Worm (Caenorhabditis elegans) whole organism, L3 larva: ENCODE results near the gene mfsd-6.

Experiments
- R02D3.7 ChIP-seq: fragments of 150-350 bp; optimal IDR thresholded peaks from 2 replicates; lab custom pipeline; 2014; ENCODE audit warnings: missing biosample characterization, missing genetic modification characterization
- aly-2 ChIP-seq: fragments of 150-350 bp; optimal IDR thresholded peaks from 2 replicates; lab custom pipeline; 2014; ENCODE audit warnings: missing biosample characterization, missing genetic modification characterization
- ceh-16 ChIP-seq: sonication (generic microtip); optimal IDR thresholded peaks from 2 replicates; lab custom pipeline; 2017; ENCODE audit warnings: missing biosample characterization, missing genetic modification characterization
- ceh-28 ChIP-seq: fragments of 150-350 bp; optimal IDR thresholded peaks from 2 replicates; lab custom pipeline; 2014; ENCODE audit warnings: missing biosample characterization, missing genetic modification reagents, missing genetic modification characterization
- ceh-82 ChIP-seq: fragments of 150-350 bp; optimal IDR thresholded peaks from 2 replicates; lab custom pipeline; 2014; ENCODE audit warnings: missing biosample characterization, missing genetic modification characterization
- ceh-9 ChIP-seq: sonication (generic microtip); optimal IDR thresholded peaks from 2 replicates; lab custom pipeline; 2018; ENCODE audit warnings: missing biosample characterization, missing genetic modification characterization
- daf-12 ChIP-seq: fragments of 150-350 bp; optimal IDR thresholded peaks from 2 replicates; lab custom pipeline; 2014; ENCODE audit warnings: missing biosample characterization, missing genetic modification reagents, missing genetic modification characterization
- egl-27 ChIP-seq: sonication (generic microtip); optimal IDR thresholded peaks from 4 replicates; lab custom pipeline; 2017; ENCODE audit warnings: missing biosample characterization, missing genetic modification reagents, missing genetic modification characterization
- egl-5 ChIP-seq: fragments of 150-350 bp; optimal IDR thresholded peaks from 2 replicates; lab custom pipeline; 2017; ENCODE audit warnings: missing biosample characterization, missing genetic modification reagents, missing genetic modification characterization, inconsistent platforms
- elt-1 ChIP-seq: fragments of 150-350 bp; optimal IDR thresholded peaks from 2 replicates; lab custom pipeline; 2014; ENCODE audit warnings: missing biosample characterization, missing genetic modification characterization
- elt-2 ChIP-seq: sonication (generic microtip); optimal IDR thresholded peaks from 2 replicates; lab custom pipeline; 2016; ENCODE audit warnings: missing genetic modification reagents, mild to moderate bottlenecking, missing genetic modification characterization, missing compliant biosample characterization
- elt-3 ChIP-seq, 3 experiments: fragments of 150-350 bp in 1 of 3; sonication (generic microtip) in 2 of 3; optimal IDR thresholded peaks; 2 replicates in 2 of 3; 4 replicates in 1 of 3; lab custom pipeline; 2014 to 2017; ENCODE audit warnings: missing biosample characterization in 3 of 3, missing genetic modification characterization in 3 of 3
- eor-1 ChIP-seq, 2 experiments: fragments of 150-350 bp; optimal IDR thresholded peaks; 2 replicates each; lab custom pipeline; 2014 to 2018; ENCODE audit warnings: missing biosample characterization in 2 of 2, missing genetic modification characterization in 2 of 2
- fkh-10 ChIP-seq: sonication (generic microtip); optimal IDR thresholded peaks from 2 replicates; lab custom pipeline; 2017; ENCODE audit warnings: missing biosample characterization, missing genetic modification reagents, missing genetic modification characterization
- fkh-2 ChIP-seq: fragments of 150-350 bp; optimal IDR thresholded peaks from 2 replicates; lab custom pipeline; 2014; ENCODE audit warnings: missing biosample characterization, missing genetic modification reagents, missing genetic modification characterization
- fos-1 ChIP-seq: fragments of 150-350 bp; optimal IDR thresholded peaks from 2 replicates; lab custom pipeline; 2014; ENCODE audit warnings: missing biosample characterization, missing genetic modification characterization
- hmg-11 ChIP-seq: sonication (generic microtip); optimal IDR thresholded peaks from 2 replicates; lab custom pipeline; 2016; ENCODE audit warnings: missing genetic modification characterization, missing compliant biosample characterization
- jun-1 ChIP-seq: fragments of 150-350 bp; optimal IDR thresholded peaks from 2 replicates; lab custom pipeline; 2014; ENCODE audit warnings: missing biosample characterization, missing genetic modification reagents, missing genetic modification characterization
- lin-15B ChIP-seq: fragments of 150-350 bp; optimal IDR thresholded peaks from 2 replicates; lab custom pipeline; 2014; ENCODE audit warnings: missing biosample characterization, missing genetic modification characterization
- lin-39 ChIP-seq: fragments of 150-350 bp; optimal IDR thresholded peaks from 2 replicates; lab custom pipeline; 2018; ENCODE audit warnings: missing biosample characterization, missing genetic modification reagents, missing genetic modification characterization
- lsy-12 ChIP-seq: sonication (generic microtip); optimal IDR thresholded peaks from 2 replicates; lab custom pipeline; 2016; ENCODE audit warnings: mild to moderate bottlenecking, missing genetic modification characterization, missing compliant biosample characterization
- mdl-1 ChIP-seq: fragments of 150-350 bp; optimal IDR thresholded peaks from 2 replicates; lab custom pipeline; 2014; ENCODE audit warnings: missing biosample characterization, missing genetic modification characterization
- mml-1 ChIP-seq: fragments of 150-350 bp; sonication (generic microtip); optimal IDR thresholded peaks from 3 replicates; lab custom pipeline; 2014; ENCODE audit warnings: missing biosample characterization, missing genetic modification characterization
- nfya-1 ChIP-seq: sonication (generic microtip); optimal IDR thresholded peaks from 2 replicates; lab custom pipeline; 2017; ENCODE audit warnings: missing genetic modification characterization, mild to moderate bottlenecking, missing compliant biosample characterization, antibody characterized with exemption, moderate library complexity; ENCODE audit not compliant: insufficient read depth
- nhr-11 ChIP-seq: fragments of 150-350 bp; optimal IDR thresholded peaks from 2 replicates; lab custom pipeline; 2014; ENCODE audit warnings: missing biosample characterization, missing genetic modification characterization
- nhr-12 ChIP-seq: fragments of 150-350 bp; optimal IDR thresholded peaks from 2 replicates; lab custom pipeline; 2014; ENCODE audit warnings: missing biosample characterization, missing genetic modification characterization
- nhr-23 ChIP-seq: fragments of 150-350 bp; optimal IDR thresholded peaks from 2 replicates; lab custom pipeline; 2014; ENCODE audit warnings: missing biosample characterization, missing genetic modification reagents, missing genetic modification characterization
- nhr-237 ChIP-seq: fragments of 150-350 bp; optimal IDR thresholded peaks from 2 replicates; lab custom pipeline; 2014; ENCODE audit warnings: missing biosample characterization, missing genetic modification characterization
- nhr-43 ChIP-seq: sonication (generic microtip); optimal IDR thresholded peaks from 2 replicates; lab custom pipeline; 2016; ENCODE audit warnings: mild to moderate bottlenecking, missing genetic modification characterization, missing compliant biosample characterization; ENCODE audit not compliant: poor library complexity, severe bottlenecking
- nhr-67 ChIP-seq: fragments of 150-350 bp; optimal IDR thresholded peaks from 2 replicates; lab custom pipeline; 2014; ENCODE audit warnings: missing biosample characterization, missing genetic modification characterization
- nhr-76 ChIP-seq: fragments of 150-350 bp; sonication (generic microtip); optimal IDR thresholded peaks from 5 replicates; lab custom pipeline; 2014; ENCODE audit warnings: missing biosample characterization, missing genetic modification characterization
- nhr-77 ChIP-seq: fragments of 150-350 bp; optimal IDR thresholded peaks from 2 replicates; lab custom pipeline; 2014; ENCODE audit warnings: missing biosample characterization, missing genetic modification characterization
- pqm-1 ChIP-seq: fragments of 150-350 bp; optimal IDR thresholded peaks from 2 replicates; lab custom pipeline; 2017; ENCODE audit warnings: missing biosample characterization, missing genetic modification characterization, inconsistent platforms
- sea-2 ChIP-seq: fragments of 150-350 bp; sonication (generic microtip); optimal IDR thresholded peaks from 4 replicates; lab custom pipeline; 2014; ENCODE audit warnings: missing biosample characterization, missing genetic modification reagents, missing genetic modification characterization
- skn-1 ChIP-seq: fragments of 150-350 bp; optimal IDR thresholded peaks from 2 replicates; lab custom pipeline; 2014; ENCODE audit warnings: missing biosample characterization, missing genetic modification characterization
- snpc-4 ChIP-seq: fragments of 150-350 bp; optimal IDR thresholded peaks from 2 replicates; lab custom pipeline; 2014; ENCODE audit warnings: missing biosample characterization, missing genetic modification characterization
- tbx-2 ChIP-seq: sonication (generic microtip); optimal IDR thresholded peaks from 2 replicates; lab custom pipeline; 2016; ENCODE audit warnings: mild to moderate bottlenecking, missing genetic modification characterization, missing compliant biosample characterization
- unc-39 ChIP-seq: sonication (generic microtip); optimal IDR thresholded peaks from 4 replicates; lab custom pipeline; 2017; ENCODE audit warnings: missing biosample characterization, missing genetic modification characterization
- unc-62 ChIP-seq: fragments of 150-350 bp; sonication (generic microtip); optimal IDR thresholded peaks from 4 replicates; lab custom pipeline; 2014; ENCODE audit warnings: missing biosample characterization, missing genetic modification reagents, missing genetic modification characterization
- zag-1 ChIP-seq: fragments of 150-350 bp; optimal IDR thresholded peaks from 2 replicates; lab custom pipeline; 2014; ENCODE audit warnings: missing biosample characterization, missing genetic modification characterization
- ztf-11 ChIP-seq: fragments of 150-350 bp; optimal IDR thresholded peaks from 2 replicates; lab custom pipeline; 2014; ENCODE audit warnings: missing biosample characterization, missing genetic modification characterization

The mfsd-6 gene

ce11 chrIII:7565247-7565646, 14.0 kb downstream of the mfsd-6 start, which contains the start of gene ttr-8:
TSS of gene ttr-8 (minus strand) at chrIII:7565347.
- TF ChIP-seq nhr-76 (tag; lab: Kevin White, UChicago): no peak
- no peak for TF ChIP-seq egl-27 (tag; lab: Kevin White, UChicago)
- no peak for TF ChIP-seq elt-1 (tag; lab: Kevin White, UChicago)
- TF ChIP-seq lin-39: no peak
- TF ChIP-seq skn-1 (tag; lab: Kevin White, UChicago): no peak
- no peak for TF ChIP-seq R02D3.7 (tag; lab: Kevin White, UChicago)

DNA sequence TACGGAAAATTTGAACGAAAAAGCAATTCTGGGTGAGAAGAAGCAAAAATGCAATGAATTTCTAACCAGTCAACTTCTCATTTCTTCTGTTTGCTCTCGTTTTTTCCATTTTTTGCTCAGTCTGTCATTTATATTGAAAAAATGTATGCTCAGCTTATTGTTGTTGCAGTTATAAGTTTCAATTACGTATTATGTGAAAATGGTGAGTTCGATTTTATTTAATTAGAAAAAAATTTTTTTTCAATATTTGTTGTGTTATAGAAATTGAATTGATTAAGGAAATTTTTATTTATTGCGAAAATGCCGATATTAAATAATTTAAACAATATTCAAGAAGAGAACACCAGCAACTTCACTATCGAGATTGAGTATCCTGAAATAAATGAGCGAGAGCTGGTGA, 17.3 kb downstream of the mfsd-6 start, which contains the start of gene lgc-12:
lgc-12 (plus strand) TSS at position 301 of the 400 bp plus-strand sequence.
- TF ChIP-seq mml-1 (tag; lab: Kevin White, UChicago) (no peak), nhr-67 (tag; lab: Kevin White, UChicago) (no peak), nhr-76 (tag; lab: Kevin White, UChicago) (no peak), egl-5 (tag; lab: Kevin White, UChicago) (no peak), elt-2 (tag; lab: Kevin White, UChicago) (no peak), fkh-10 (GFP tag; lab: Kevin White, UChicago) (no peak), ceh-9 (no peak), jun-1 (tag; lab: Kevin White, UChicago) (no peak)

DNA sequence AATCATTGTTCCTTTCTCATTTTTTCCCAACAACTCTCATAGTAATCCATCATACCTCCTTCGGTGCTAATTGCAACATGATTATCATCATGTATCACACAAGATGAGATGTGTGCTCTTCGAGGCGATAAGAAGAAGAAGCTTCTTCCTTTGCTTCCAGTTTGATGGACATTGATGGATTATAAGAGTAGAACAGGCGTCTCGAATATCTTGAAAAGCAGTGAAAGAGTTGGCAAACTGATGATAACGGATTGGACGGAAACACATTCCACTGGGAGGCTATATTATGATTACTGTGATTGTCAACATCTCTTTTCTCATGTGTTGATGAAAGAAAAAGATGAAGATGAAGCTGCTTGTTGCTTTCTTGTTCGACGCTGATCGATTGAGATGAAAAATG, 19.3 kb downstream of the mfsd-6 start:
- no peak for TF ChIP-seq hmg-11 (tag; lab: Kevin White, UChicago)
- TF ChIP-seq nhr-43 (tag; lab: Kevin White, UChicago): no peak
- TF ChIP-seq zag-1: no peak
- no peak for TF ChIP-seq egl-5 (tag; lab: Kevin White, UChicago)
- peak; percentile 3 for TF ChIP-seq elt-1 (tag; lab: Kevin White, UChicago)
- peak; percentile 31 for TF ChIP-seq lin-39
- TF ChIP-seq unc-62 (GFP tag; lab: Kevin White, UChicago): peak; percentile 61
- TF ChIP-seq nfya-1 (tag; lab: Kevin White, UChicago): peak; percentile 25
- no peak for TF ChIP-seq nhr-77 (tag; lab: Kevin White, UChicago)
- TF ChIP-seq fkh-10 (GFP tag; lab: Kevin White, UChicago): no peak
- no peak for TF ChIP-seq nhr-23
- TF ChIP-seq ceh-9: no peak
- TF ChIP-seq ceh-82: no peak
- TF ChIP-seq lin-15B: no peak
- TF ChIP-seq elt-2 (tag; lab: Kevin White, UChicago): no peak
- no peak for TF ChIP-seq mdl-1
- no peak for TF ChIP-seq aly-2 (tag; lab: Kevin White, UChicago)
- TF ChIP-seq nhr-67 (tag; lab: Kevin White, UChicago): no peak
- TF ChIP-seq ceh-16: no peak
- TF ChIP-seq tbx-2 (tag; lab: Kevin White, UChicago): no peak
- no peak for TF ChIP-seq fkh-2 (tag; lab: Kevin White, UChicago)
- no peak for TF ChIP-seq lsy-12 (tag; lab: Kevin White, UChicago)
- TF ChIP-seq fos-1 (tag; lab: Kevin White, UChicago): no peak
- no peak for TF ChIP-seq nhr-12 (tag; lab: Kevin White, UChicago)
- TF ChIP-seq jun-1 (tag; lab: Kevin White, UChicago): no peak
- TF ChIP-seq ceh-28 (tag; lab: Kevin White, UChicago): no peak
- peak; percentile 48 for TF ChIP-seq nhr-11 (tag; lab: Kevin White, UChicago)
- TF ChIP-seq skn-1 (tag; lab: Kevin White, UChicago): no peak
- TF ChIP-seq daf-12: no peak
- TF ChIP-seq R02D3.7 (tag; lab: Kevin White, UChicago): no peak

ce11 chrIII:7558658-7559057, 20.6 kb downstream of the mfsd-6 start:
- TF ChIP-seq nhr-23 (no peak), eor-1 (tag; optimal IDR thresholded peaks at IDR 0.05; lab: Kevin White, UChicago) (no peak), nhr-76 (tag; lab: Kevin White, UChicago) (no peak), nhr-237 (no peak), elt-1 (tag; lab: Kevin White, UChicago) (no peak), snpc-4 (tag; lab: Kevin White, UChicago) (no peak), elt-3 (tag; optimal IDR thresholded peaks at IDR 0.05; lab: Kevin White, UChicago) (no peak), nhr-43 (tag; lab: Kevin White, UChicago) (no peak), ceh-9 (no peak), elt-2 (tag; lab: Kevin White, UChicago) (no peak), mml-1 (tag; lab: Kevin White, UChicago) (no peak), sea-2 (GFP tag; lab: Kevin White, UChicago) (no peak), mdl-1 (no peak), lin-15B (no peak), ceh-82 (no peak), nhr-67 (tag; lab: Kevin White, UChicago) (no peak), unc-39 (tag; lab: Kevin White, UChicago) (no peak), ztf-11 (tag; lab: Kevin White, UChicago) (no peak), pqm-1 (no peak)
